Fruit fly (Drosophila melanogaster) Kc167 (cell line): ENCODE data around the gene Cpr.

Experiments
- Myc ChIP-seq: fragments of >200 bp; optimal IDR thresholded peaks from 2 replicates; lab custom pipeline; 2017; ENCODE audit warnings: missing external identifiers
- Sin3A ChIP-seq: fragments of >200 bp; optimal IDR thresholded peaks from 2 replicates; lab custom pipeline; 2018; ENCODE audit warnings: missing external identifiers
- h ChIP-seq: fragments of >200 bp; optimal IDR thresholded peaks from 3 replicates; lab custom pipeline; 2018; ENCODE audit warnings: missing external identifiers
- psq ChIP-seq: fragments of >200 bp; optimal IDR thresholded peaks from 2 replicates; lab custom pipeline; 2017; ENCODE audit warnings: missing external identifiers

- TF ChIP-seq Myc: no peak
- no peak for TF ChIP-seq psq (lab: Kevin White, UChicago)
- no peak for TF ChIP-seq h
- TF ChIP-seq Sin3A (lab: Kevin White, UChicago): no peak
Measured at dm6 chr2L:6343084-6343873, 4.6 kb downstream of the Cpr start.
